Fruit fly (Drosophila melanogaster) Kc167 (cell line): ENCODE measurements around the gene Dpp10.

ENCODE experiments used
- Myc ChIP-seq: fragments of >200 bp; optimal IDR thresholded peaks from 2 replicates; lab custom pipeline; 2017; ENCODE audit warnings: missing external identifiers
- Sin3A ChIP-seq: fragments of >200 bp; optimal IDR thresholded peaks from 2 replicates; lab custom pipeline; 2018; ENCODE audit warnings: missing external identifiers
- h ChIP-seq: fragments of >200 bp; optimal IDR thresholded peaks from 3 replicates; lab custom pipeline; 2018; ENCODE audit warnings: missing external identifiers
- insv ChIP-seq: fragments of >200 bp; optimal IDR thresholded peaks from 3 replicates; lab custom pipeline; 2018; ENCODE audit warnings: missing external identifiers
- psq ChIP-seq: fragments of >200 bp; optimal IDR thresholded peaks from 2 replicates; lab custom pipeline; 2017; ENCODE audit warnings: missing external identifiers

DNA sequence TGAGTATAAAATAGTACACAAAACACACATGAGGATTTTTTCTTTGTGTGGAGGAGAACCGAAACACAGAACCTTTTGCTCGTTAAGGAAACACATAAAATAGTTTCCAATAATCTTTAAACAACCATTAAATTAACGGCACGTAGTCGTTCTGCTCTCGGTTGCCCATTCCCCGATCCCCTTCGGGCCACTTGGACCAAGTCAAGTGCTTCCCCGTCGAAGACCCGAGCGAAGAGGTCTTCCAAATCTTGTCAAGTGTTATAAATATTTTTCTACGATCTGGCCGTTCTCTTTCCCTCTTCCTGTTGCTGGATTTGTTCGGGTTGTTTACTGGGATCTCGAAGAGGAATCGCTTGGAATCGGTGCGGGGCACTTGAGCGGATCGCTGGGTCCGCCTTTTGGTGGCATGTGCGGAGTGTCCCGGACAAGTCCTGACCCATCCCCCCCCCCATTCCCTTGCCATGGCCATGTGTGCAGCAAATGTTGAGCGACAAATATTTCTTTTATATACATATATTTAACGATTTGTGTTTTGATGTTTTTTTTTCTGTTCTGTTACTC lies 69.8 kb downstream of the Dpp10 start:
- no peak for TF ChIP-seq Sin3A
- no peak for TF ChIP-seq psq
- TF ChIP-seq insv (lab: Kevin White, UChicago): no peak
- no peak for TF ChIP-seq h
- no peak for TF ChIP-seq Myc (lab: Kevin White, UChicago)
